Fruit fly (Drosophila melanogaster) whole organism, embryonic: ENCODE measurements around the gene HIPP1.

Experiments used
- Aef1 ChIP-seq: fragments of 200-800 bp; sonication (Bioruptor generic); IDR thresholded peaks from 3 replicates; pipeline ENCODE4 v1.3.6; 2022; ENCODE audit warnings: missing biosample characterization, missing genetic modification characterization
- Atf-2 ChIP-seq: fragments of 200-800 bp; sonication (Bioruptor generic); optimal IDR thresholded peaks from 2 replicates; lab custom pipeline; 2016; ENCODE audit warnings: missing biosample characterization, missing genetic modification characterization
- CG10543 ChIP-seq: fragments of 200-800 bp; sonication (Bioruptor generic); optimal IDR thresholded peaks from 3 replicates; lab custom pipeline; 2017; ENCODE audit warnings: missing biosample characterization, mild to moderate bottlenecking, missing genetic modification characterization, moderate library complexity
- CG11723 ChIP-seq: fragments of 200-800 bp; sonication (Bioruptor generic); optimal IDR thresholded peaks from 2 replicates; lab custom pipeline; 2017; ENCODE audit warnings: missing biosample characterization, mild to moderate bottlenecking, missing genetic modification characterization
- CG12299 ChIP-seq: fragments of 200-800 bp; sonication (Bioruptor generic); optimal IDR thresholded peaks from 2 replicates; lab custom pipeline; 2018; ENCODE audit warnings: missing biosample characterization, mild to moderate bottlenecking, missing genetic modification characterization
- CG13775 ChIP-seq: fragments of 200-800 bp; sonication (Bioruptor generic); optimal IDR thresholded peaks from 3 replicates; lab custom pipeline; 2017; ENCODE audit warnings: missing biosample characterization, mild to moderate bottlenecking, missing genetic modification characterization
- CG1602 ChIP-seq: fragments of 200-800 bp; sonication (Bioruptor generic); optimal IDR thresholded peaks from 3 replicates; lab custom pipeline; 2016; ENCODE audit warnings: missing biosample characterization, missing genetic modification characterization
- CG17829 ChIP-seq: fragments of 200-800 bp; optimal IDR thresholded peaks from 2 replicates; lab custom pipeline; 2019; ENCODE audit warnings: missing biosample characterization, mild to moderate bottlenecking, missing genetic modification characterization, moderate library complexity
- CG18764 ChIP-seq: fragments of 200-800 bp; sonication (Bioruptor generic); optimal IDR thresholded peaks from 3 replicates; lab custom pipeline; 2016; ENCODE audit warnings: missing biosample characterization, missing genetic modification characterization
- CG34376 ChIP-seq: fragments of 200-800 bp; sonication (Bioruptor generic); optimal IDR thresholded peaks from 2 replicates; lab custom pipeline; 2018; ENCODE audit warnings: missing biosample characterization, mild to moderate bottlenecking, missing genetic modification characterization
- CG3838 ChIP-seq: fragments of 200-800 bp; sonication (Bioruptor generic); optimal IDR thresholded peaks from 3 replicates; lab custom pipeline; 2016; ENCODE audit warnings: missing biosample characterization, missing genetic modification characterization
- CG4328 ChIP-seq: fragments of 200-800 bp; sonication (Bioruptor generic); optimal IDR thresholded peaks from 3 replicates; lab custom pipeline; 2017; ENCODE audit warnings: missing biosample characterization, missing genetic modification reagents, missing genetic modification characterization
- CG6854 ChIP-seq: fragments of 200-800 bp; sonication (Bioruptor generic); optimal IDR thresholded peaks from 3 replicates; lab custom pipeline; 2017; ENCODE audit warnings: missing biosample characterization, mild to moderate bottlenecking, missing genetic modification characterization
- CG8089 ChIP-seq: fragments of 200-800 bp; sonication (Bioruptor generic); optimal IDR thresholded peaks from 3 replicates; lab custom pipeline; 2016; ENCODE audit warnings: missing biosample characterization, missing genetic modification characterization
- CG8765 ChIP-seq: fragments of 200-800 bp; sonication (Bioruptor generic); IDR thresholded peaks from 2 replicates; pipeline ENCODE4 v1.3.6; 2022; ENCODE audit warnings: missing biosample characterization, missing genetic modification characterization
- CG8944 ChIP-seq: fragments of 200-800 bp; sonication (Bioruptor generic); optimal IDR thresholded peaks from 3 replicates; lab custom pipeline; 2016; ENCODE audit warnings: missing biosample characterization, missing genetic modification characterization
- CG9437 ChIP-seq: fragments of 200-800 bp; sonication (Bioruptor generic); optimal IDR thresholded peaks from 2 replicates; lab custom pipeline; 2018; ENCODE audit warnings: missing biosample characterization, mild to moderate bottlenecking, missing genetic modification characterization
- CG9876 ChIP-seq: fragments of 200-800 bp; sonication (Bioruptor generic); optimal IDR thresholded peaks from 2 replicates; lab custom pipeline; 2016; ENCODE audit warnings: missing biosample characterization, missing genetic modification characterization
- D ChIP-seq, 2 experiments: fragments of 200-800 bp in 1 of 2; fragments of >200 bp in 1 of 2; sonication (Bioruptor generic) in 1 of 2; optimal IDR thresholded peaks; 2 replicates in 1 of 2; 3 replicates in 1 of 2; lab custom pipeline; 2017; ENCODE audit warnings: mild to moderate bottlenecking in 1 of 2, missing biosample characterization in 1 of 2, missing genetic modification characterization in 1 of 2, missing genetic modification reagents in 1 of 2
- Dp ChIP-seq: fragments of 200-800 bp; sonication (Bioruptor generic); optimal IDR thresholded peaks from 2 replicates; lab custom pipeline; 2018; ENCODE audit warnings: missing biosample characterization, mild to moderate bottlenecking, missing genetic modification characterization, moderate library complexity
- Ets65A ChIP-seq: fragments of 200-800 bp; sonication (Bioruptor generic); peaks from one replicate; lab custom pipeline; 2016; ENCODE audit warnings: missing biosample characterization, missing genetic modification characterization
- GATAe ChIP-seq: fragments of 200-800 bp; sonication (Bioruptor generic); conservative IDR thresholded peaks from 2 replicates; pipeline ENCODE4 v1.3.6; 2022; ENCODE audit warnings: missing biosample characterization, missing genetic modification characterization
- HHEX ChIP-seq: fragments of 200-800 bp; sonication (Bioruptor generic); optimal IDR thresholded peaks from 3 replicates; lab custom pipeline; 2017; ENCODE audit warnings: missing biosample characterization, mild to moderate bottlenecking, missing genetic modification characterization, missing genetic modification reagents
- Hand ChIP-seq: fragments of 200-800 bp; sonication (Bioruptor generic); optimal IDR thresholded peaks from 2 replicates; lab custom pipeline; 2017; ENCODE audit warnings: mild to moderate bottlenecking, missing biosample characterization, missing genetic modification reagents, missing genetic modification characterization
- Lpt ChIP-seq: fragments of >200 bp; optimal IDR thresholded peaks from 2 replicates; lab custom pipeline; 2018; ENCODE audit warnings: missing biosample characterization, missing genetic modification characterization
- MTF-1 ChIP-seq: fragments of 200-800 bp; sonication (Bioruptor generic); optimal IDR thresholded peaks from 2 replicates; lab custom pipeline; 2018; ENCODE audit warnings: missing biosample characterization, mild to moderate bottlenecking, missing genetic modification characterization, borderline replicate concordance
- Ravus ChIP-seq: fragments of 200-800 bp; sonication (Bioruptor generic); IDR thresholded peaks from 2 replicates; pipeline ENCODE4 v1.3.6; 2022; ENCODE audit warnings: missing biosample characterization, missing genetic modification characterization
- Rfx ChIP-seq: fragments of 200-800 bp; sonication (Bioruptor generic); IDR thresholded peaks from 2 replicates; pipeline ENCODE4 v1.3.6; 2022; ENCODE audit warnings: missing biosample characterization, missing genetic modification characterization
- Sox100B ChIP-seq: fragments of 200-800 bp; sonication (Bioruptor generic); optimal IDR thresholded peaks from 3 replicates; lab custom pipeline; 2018; ENCODE audit warnings: missing biosample characterization, mild to moderate bottlenecking, missing genetic modification characterization
- Trl ChIP-seq, 3 experiments: fragments of >200 bp in 2 of 3; fragments of 200-800 bp in 1 of 3; sonication (Bioruptor generic) in 1 of 3; optimal IDR thresholded peaks; 2 replicates in 1 of 3; 3 replicates in 2 of 3; lab custom pipeline; 2016 to 2017; ENCODE audit warnings: missing biosample characterization in 1 of 3, missing genetic modification characterization in 1 of 3
- aop ChIP-seq: fragments of 200-800 bp; sonication (Bioruptor generic); IDR thresholded peaks from 2 replicates; pipeline ENCODE4 v1.3.6; 2022; ENCODE audit warnings: missing biosample characterization, missing genetic modification characterization
- ato ChIP-seq: fragments of 200-800 bp; sonication (Bioruptor generic); IDR thresholded peaks from 2 replicates; pipeline ENCODE4 v1.3.6; 2022; ENCODE audit warnings: missing biosample characterization, missing genetic modification characterization; ENCODE audit not compliant: partially characterized antibody
- bab2 ChIP-seq: fragments of 200-800 bp; sonication (Bioruptor generic); optimal IDR thresholded peaks from 2 replicates; lab custom pipeline; 2016; ENCODE audit warnings: missing biosample characterization, missing genetic modification characterization
- bcd ChIP-seq: fragments of 200-800 bp; sonication (Bioruptor generic); optimal IDR thresholded peaks from 2 replicates; lab custom pipeline; 2017; ENCODE audit warnings: missing biosample characterization, mild to moderate bottlenecking, missing genetic modification characterization
- cad ChIP-seq: fragments of >200 bp; optimal IDR thresholded peaks from 2 replicates; lab custom pipeline; 2017; ENCODE audit warnings: missing biosample characterization, missing genetic modification characterization
- chinmo ChIP-seq: fragments of 200-800 bp; sonication (Bioruptor generic); IDR thresholded peaks from 4 replicates; pipeline ENCODE4 v1.3.6; 2022; ENCODE audit warnings: missing biosample characterization, missing genetic modification characterization; ENCODE audit not compliant: partially characterized antibody
- danr ChIP-seq: fragments of 200-800 bp; sonication (Bioruptor generic); IDR thresholded peaks from 2 replicates; pipeline ENCODE4 v1.3.6; 2022; ENCODE audit warnings: missing biosample characterization, missing genetic modification characterization
- eve ChIP-seq, 2 experiments: fragments of >200 bp; optimal IDR thresholded peaks; 2 replicates each; lab custom pipeline; 2017; ENCODE audit warnings: missing biosample characterization in 2 of 2, missing genetic modification characterization in 2 of 2
- fru ChIP-seq: fragments of >200 bp; optimal IDR thresholded peaks from 2 replicates; lab custom pipeline; 2017
- gcm2 ChIP-seq: fragments of 200-800 bp; sonication (Bioruptor generic); optimal IDR thresholded peaks from 2 replicates; lab custom pipeline; 2016; ENCODE audit warnings: missing biosample characterization, missing genetic modification characterization
- kay ChIP-seq: fragments of 200-800 bp; sonication (Bioruptor generic); optimal IDR thresholded peaks from 2 replicates; lab custom pipeline; 2016; ENCODE audit warnings: missing biosample characterization, missing genetic modification characterization
- ken ChIP-seq: fragments of 200-800 bp; sonication (Bioruptor generic); IDR thresholded peaks from 3 replicates; pipeline ENCODE4 v1.3.6; 2022; ENCODE audit warnings: missing biosample characterization, missing genetic modification characterization
- lilli ChIP-seq: fragments of 200-800 bp; sonication (Bioruptor generic); optimal IDR thresholded peaks from 3 replicates; lab custom pipeline; 2016; ENCODE audit warnings: missing biosample characterization, missing genetic modification characterization
- nerfin-1 ChIP-seq: fragments of 200-800 bp; sonication (Bioruptor generic); optimal IDR thresholded peaks from 3 replicates; lab custom pipeline; 2019; ENCODE audit warnings: missing biosample characterization, mild to moderate bottlenecking, missing genetic modification characterization, moderate library complexity
- sim ChIP-seq: fragments of 200-800 bp; sonication (Bioruptor generic); IDR thresholded peaks from 2 replicates; pipeline ENCODE4 v1.3.6; 2022; ENCODE audit warnings: missing biosample characterization, missing genetic modification characterization
- slbo ChIP-seq: fragments of 200-800 bp; sonication (Bioruptor generic); IDR thresholded peaks from 2 replicates; pipeline ENCODE4 v1.3.6; 2022; ENCODE audit warnings: missing biosample characterization, missing genetic modification characterization
- sna ChIP-seq: fragments of 200-800 bp; sonication (Bioruptor generic); IDR thresholded peaks from 2 replicates; pipeline ENCODE4 v1.3.6; 2022; ENCODE audit warnings: missing biosample characterization, missing genetic modification characterization; ENCODE audit not compliant: partially characterized antibody
- tna ChIP-seq: fragments of 200-800 bp; sonication (Bioruptor generic); IDR thresholded peaks from 2 replicates; pipeline ENCODE4 v1.3.6; 2022; ENCODE audit warnings: missing biosample characterization, missing genetic modification characterization; ENCODE audit not compliant: partially characterized antibody
- tup ChIP-seq: fragments of 200-800 bp; sonication (Bioruptor generic); optimal IDR thresholded peaks from 2 replicates; lab custom pipeline; 2016; ENCODE audit warnings: missing biosample characterization, mild to moderate bottlenecking, missing genetic modification characterization, moderate library complexity

HIPP1 gene

dm6 chr3L:20809088-20809999, at the start of gene HIPP1, which contains the start of gene CG3634 (continued):
- TF ChIP-seq fru (lab: Kevin White, UChicago) (no peak), sna (GFP tag; lab: Robert Waterston, UW) (peak; percentile 44; the same call in 1 of the 2 replicates), Ets65A (GFP tag; lab: Kevin White, UChicago) (peak; percentile 85), CG8765 (no peak), gcm2 (GFP tag; lab: Kevin White, UChicago) (no peak), nerfin-1 (tag; lab: Kevin White, UChicago) (peak; percentile 48), cad (GFP tag; lab: Kevin White, UChicago) (no peak), CG13775 (GFP tag; lab: Kevin White, UChicago) (peak; percentile 10), Aef1 (GFP tag; lab: Robert Waterston, UW) (no peak), Dp (GFP tag; lab: Kevin White, UChicago) (peak; percentile 35), Lpt (GFP tag; lab: Kevin White, UChicago) (no peak), slbo (GFP tag; lab: Robert Waterston, UW) (no peak), tup (GFP tag; lab: Kevin White, UChicago) (no peak), CG6854 (GFP tag; lab: Kevin White, UChicago) (no peak), kay (GFP tag; lab: Kevin White, UChicago) (no peak), Atf-2 (GFP tag; lab: Kevin White, UChicago) (no peak), bab2 (no peak), eve (GFP tag; optimal IDR thresholded peaks at IDR 0.05; lab: Kevin White, UChicago) (no peak), CG10543 (no peak), Hand (GFP tag; lab: Kevin White, UChicago) (no peak), lilli (GFP tag; lab: Kevin White, UChicago) (no peak), GATAe (GFP tag; lab: Robert Waterston, UW) (no peak), MTF-1 (no peak), CG34376 (GFP tag; lab: Kevin White, UChicago) (no peak), ken (GFP tag; lab: Robert Waterston, UW) (no peak), CG3838 (GFP tag; lab: Kevin White, UChicago) (no peak), bcd (no peak), CG8089 (GFP tag; lab: Kevin White, UChicago) (no peak), Trl (optimal IDR thresholded peaks at IDR 0.05; lab: Kevin White, UChicago) (no peak), Trl (GFP tag; optimal IDR thresholded peaks at IDR 0.05; lab: Kevin White, UChicago) (no peak), Ravus (no peak), CG1602 (no peak), Sox100B (GFP tag; lab: Kevin White, UChicago) (no peak), CG8944 (GFP tag; lab: Kevin White, UChicago) (no peak), HHEX (no peak), sim (GFP tag; lab: Robert Waterston, UW) (no peak), CG9876 (no peak), CG11723 (no peak), CG17829 (tag; lab: Kevin White, UChicago) (peak; percentile 31), chinmo (GFP tag; lab: Robert Waterston, UW) (0 out of 4 replicates have a peak, but pooled peaks have one; percentile 74), aop (no peak), ato (GFP tag; lab: Robert Waterston, UW) (no peak), CG12299 (tag; lab: Kevin White, UChicago) (no peak), CG18764 (no peak), tna (GFP tag; lab: Robert Waterston, UW) (no peak), CG9437 (GFP tag; lab: Kevin White, UChicago) (peak; percentile 39), danr (GFP tag; lab: Robert Waterston, UW) (no peak), Rfx (GFP tag; lab: Robert Waterston, UW) (no peak), D (optimal IDR thresholded peaks at IDR 0.05; lab: Kevin White, UChicago) (no peak), D (GFP tag; optimal IDR thresholded peaks at IDR 0.05; lab: Kevin White, UChicago) (no peak), CG4328 (GFP tag; lab: Kevin White, UChicago) (no peak)
